Fruit fly (Drosophila melanogaster) whole organism, embryonic: ENCODE data around the gene CG11085.

ENCODE experiments used
- Atf3 ChIP-seq: fragments of 200-800 bp; sonication (Bioruptor generic); optimal IDR thresholded peaks from 3 replicates; lab custom pipeline; 2016; ENCODE audit warnings: missing biosample characterization, missing genetic modification characterization
- CG10147 ChIP-seq: fragments of 200-800 bp; sonication (Bioruptor generic); optimal IDR thresholded peaks from 2 replicates; lab custom pipeline; 2019; ENCODE audit warnings: missing biosample characterization, mild to moderate bottlenecking, missing genetic modification characterization, moderate library complexity
- CG10274 ChIP-seq: fragments of 200-800 bp; sonication (Bioruptor generic); optimal IDR thresholded peaks from 3 replicates; lab custom pipeline; 2017; ENCODE audit warnings: missing biosample characterization, mild to moderate bottlenecking, missing genetic modification characterization
- CG10321 ChIP-seq: fragments of 200-800 bp; sonication (Bioruptor generic); IDR thresholded peaks from 2 replicates; pipeline ENCODE4 v1.3.6; 2022; ENCODE audit warnings: missing biosample characterization, missing genetic modification characterization
- CG10565 ChIP-seq: fragments of 200-800 bp; sonication (Bioruptor generic); optimal IDR thresholded peaks from 3 replicates; lab custom pipeline; 2016; ENCODE audit warnings: missing biosample characterization, mild to moderate bottlenecking, missing genetic modification characterization
- CG11085 ChIP-seq: fragments of 200-800 bp; sonication (Bioruptor generic); IDR thresholded peaks from 2 replicates; pipeline ENCODE4 v1.3.6; 2022; ENCODE audit warnings: missing biosample characterization, missing genetic modification characterization
- CG15073 ChIP-seq: fragments of 200-800 bp; sonication (Bioruptor generic); optimal IDR thresholded peaks from 2 replicates; lab custom pipeline; 2016; ENCODE audit warnings: missing biosample characterization, missing genetic modification characterization
- CG1529 ChIP-seq: fragments of 200-800 bp; sonication (Bioruptor generic); optimal IDR thresholded peaks from 3 replicates; lab custom pipeline; 2018; ENCODE audit warnings: missing biosample characterization, missing genetic modification characterization
- CG15479 ChIP-seq: fragments of 200-800 bp; sonication (Bioruptor generic); optimal IDR thresholded peaks from 3 replicates; lab custom pipeline; 2019; ENCODE audit warnings: missing biosample characterization, mild to moderate bottlenecking, missing genetic modification characterization, moderate library complexity
- CG1603 ChIP-seq: fragments of 200-800 bp; sonication (Bioruptor generic); optimal IDR thresholded peaks from 2 replicates; lab custom pipeline; 2019; ENCODE audit warnings: missing biosample characterization, mild to moderate bottlenecking, missing genetic modification characterization, moderate library complexity
- CG1647 ChIP-seq: fragments of 200-800 bp; sonication (Bioruptor generic); optimal IDR thresholded peaks from 3 replicates; lab custom pipeline; 2016; ENCODE audit warnings: missing biosample characterization, missing genetic modification characterization
- CG2120 ChIP-seq: fragments of 200-800 bp; sonication (Bioruptor generic); optimal IDR thresholded peaks from 3 replicates; lab custom pipeline; 2016; ENCODE audit warnings: missing biosample characterization, missing genetic modification characterization
- CG2678 ChIP-seq: fragments of 200-800 bp; sonication (Bioruptor generic); optimal IDR thresholded peaks from 3 replicates; lab custom pipeline; 2019; ENCODE audit warnings: missing biosample characterization, mild to moderate bottlenecking, missing genetic modification characterization, moderate library complexity
- CG3163 ChIP-seq: fragments of 200-800 bp; sonication (Bioruptor generic); optimal IDR thresholded peaks from 3 replicates; lab custom pipeline; 2016; ENCODE audit warnings: missing biosample characterization, missing genetic modification characterization
- CG32772 ChIP-seq: fragments of 200-800 bp; sonication (Bioruptor generic); IDR thresholded peaks from 2 replicates; pipeline ENCODE4 v1.3.6; 2022; ENCODE audit warnings: missing biosample characterization, missing genetic modification characterization
- CG4282 ChIP-seq: fragments of 200-800 bp; sonication (Bioruptor generic); optimal IDR thresholded peaks from 2 replicates; lab custom pipeline; 2016; ENCODE audit warnings: missing biosample characterization, missing genetic modification characterization
- CG6765 ChIP-seq: fragments of 200-800 bp; sonication (Bioruptor generic); optimal IDR thresholded peaks from 3 replicates; lab custom pipeline; 2017; ENCODE audit warnings: missing biosample characterization, mild to moderate bottlenecking, missing genetic modification characterization
- CG9609 ChIP-seq: fragments of 200-800 bp; sonication (Bioruptor generic); optimal IDR thresholded peaks from 3 replicates; lab custom pipeline; 2016; ENCODE audit warnings: missing biosample characterization, missing genetic modification characterization
- CHES-1-like ChIP-seq: fragments of 200-800 bp; sonication (Bioruptor generic); optimal IDR thresholded peaks from 2 replicates; lab custom pipeline; 2016; ENCODE audit warnings: missing biosample characterization, missing genetic modification characterization
- Camta ChIP-seq: fragments of 200-800 bp; sonication (Bioruptor generic); optimal IDR thresholded peaks from 2 replicates; lab custom pipeline; 2016; ENCODE audit warnings: missing biosample characterization, missing genetic modification characterization
- Chrac-16 ChIP-seq: fragments of 200-800 bp; sonication (Bioruptor generic); optimal IDR thresholded peaks from 3 replicates; lab custom pipeline; 2016; ENCODE audit warnings: missing biosample characterization, missing genetic modification characterization
- Dbx ChIP-seq: fragments of 200-800 bp; sonication (Bioruptor generic); IDR thresholded peaks from 3 replicates; pipeline ENCODE4 v1.3.6; 2022; ENCODE audit warnings: missing biosample characterization, missing genetic modification characterization
- Dll ChIP-seq: fragments of 200-800 bp; sonication (Bioruptor generic); IDR thresholded peaks from 4 replicates; pipeline ENCODE4 v1.3.6; 2022; ENCODE audit warnings: missing biosample characterization, missing genetic modification characterization; ENCODE audit not compliant: partially characterized antibody
- HHEX ChIP-seq: fragments of 200-800 bp; sonication (Bioruptor generic); optimal IDR thresholded peaks from 3 replicates; lab custom pipeline; 2017; ENCODE audit warnings: missing biosample characterization, mild to moderate bottlenecking, missing genetic modification characterization, missing genetic modification reagents
- Max ChIP-seq: fragments of 200-800 bp; sonication (Bioruptor generic); optimal IDR thresholded peaks from 2 replicates; lab custom pipeline; 2016; ENCODE audit warnings: missing biosample characterization, mild to moderate bottlenecking, missing genetic modification characterization
- Nf-YA ChIP-seq: fragments of 200-800 bp; sonication (Bioruptor generic); IDR thresholded peaks from 2 replicates; pipeline ENCODE4 v1.3.6; 2022; ENCODE audit warnings: missing biosample characterization, missing genetic modification characterization
- Optix ChIP-seq: fragments of 200-800 bp; sonication (Bioruptor generic); IDR thresholded peaks from 3 replicates; pipeline ENCODE4 v1.3.6; 2022; ENCODE audit warnings: missing biosample characterization, missing genetic modification characterization
- Spps ChIP-seq: fragments of 200-800 bp; sonication (Bioruptor generic); optimal IDR thresholded peaks from 2 replicates; lab custom pipeline; 2018; ENCODE audit warnings: missing biosample characterization, mild to moderate bottlenecking, missing genetic modification characterization
- Stat92E ChIP-seq, 3 experiments: fragments of >200 bp in 2 of 3; fragments of 200-800 bp in 1 of 3; sonication (Bioruptor generic) in 1 of 3; optimal IDR thresholded peaks; 2 replicates each; lab custom pipeline; 2017 to 2019; ENCODE audit warnings: missing biosample characterization in 3 of 3, missing genetic modification characterization in 3 of 3, mild to moderate bottlenecking in 1 of 3, moderate library complexity in 1 of 3
- Taf1 ChIP-seq: fragments of 200-800 bp; sonication (Bioruptor generic); IDR thresholded peaks from 2 replicates; pipeline ENCODE4 v1.3.6; 2022; ENCODE audit warnings: missing biosample characterization, missing genetic modification characterization
- ap ChIP-seq: fragments of 200-800 bp; sonication (Bioruptor generic); IDR thresholded peaks from 2 replicates; pipeline ENCODE4 v1.3.6; 2022; ENCODE audit warnings: missing biosample characterization, missing genetic modification characterization
- ash1 ChIP-seq: fragments of 200-800 bp; sonication (Bioruptor generic); optimal IDR thresholded peaks from 2 replicates; lab custom pipeline; 2018; ENCODE audit warnings: missing biosample characterization, mild to moderate bottlenecking, missing genetic modification characterization
- ato ChIP-seq: fragments of 200-800 bp; sonication (Bioruptor generic); IDR thresholded peaks from 2 replicates; pipeline ENCODE4 v1.3.6; 2022; ENCODE audit warnings: missing biosample characterization, missing genetic modification characterization; ENCODE audit not compliant: partially characterized antibody
- chinmo ChIP-seq: fragments of 200-800 bp; sonication (Bioruptor generic); IDR thresholded peaks from 4 replicates; pipeline ENCODE4 v1.3.6; 2022; ENCODE audit warnings: missing biosample characterization, missing genetic modification characterization; ENCODE audit not compliant: partially characterized antibody
- chm ChIP-seq: fragments of 200-800 bp; sonication (Bioruptor generic); IDR thresholded peaks from 2 replicates; pipeline ENCODE4 v1.3.6; 2022; ENCODE audit warnings: missing biosample characterization, missing genetic modification characterization
- danr ChIP-seq: fragments of 200-800 bp; sonication (Bioruptor generic); IDR thresholded peaks from 2 replicates; pipeline ENCODE4 v1.3.6; 2022; ENCODE audit warnings: missing biosample characterization, missing genetic modification characterization
- dpn ChIP-seq, 2 experiments: fragments of 200-800 bp; sonication (Bioruptor generic); optimal IDR thresholded peaks; 3 replicates each; lab custom pipeline; 2016; ENCODE audit warnings: missing biosample characterization in 2 of 2, missing genetic modification characterization in 2 of 2
- fd96Cb ChIP-seq: fragments of 200-800 bp; sonication (Bioruptor generic); optimal IDR thresholded peaks from 2 replicates; lab custom pipeline; 2018; ENCODE audit warnings: missing biosample characterization, mild to moderate bottlenecking, missing genetic modification characterization, moderate library complexity
- fru ChIP-seq: fragments of >200 bp; optimal IDR thresholded peaks from 2 replicates; lab custom pipeline; 2017
- ftz-f1 ChIP-seq: fragments of 200-800 bp; sonication (Bioruptor generic); optimal IDR thresholded peaks from 2 replicates; lab custom pipeline; 2016; ENCODE audit warnings: missing biosample characterization, missing genetic modification characterization
- ham ChIP-seq: fragments of 200-800 bp; sonication (Bioruptor generic); IDR thresholded peaks from 2 replicates; pipeline ENCODE4 v1.3.6; 2022; ENCODE audit warnings: missing biosample characterization, missing genetic modification characterization
- inv ChIP-seq: fragments of 200-800 bp; sonication (Bioruptor generic); IDR thresholded peaks from 2 replicates; pipeline ENCODE4 v1.3.6; 2022; ENCODE audit warnings: missing biosample characterization, missing genetic modification characterization; ENCODE audit not compliant: partially characterized antibody
- klu ChIP-seq: fragments of 200-800 bp; sonication (Bioruptor generic); IDR thresholded peaks from 2 replicates; pipeline ENCODE4 v1.3.6; 2022; ENCODE audit warnings: missing biosample characterization, missing genetic modification characterization
- lbe ChIP-seq: fragments of 200-800 bp; sonication (Bioruptor generic); optimal IDR thresholded peaks from 2 replicates; lab custom pipeline; 2016; ENCODE audit warnings: missing biosample characterization, mild to moderate bottlenecking, missing genetic modification characterization
- lilli ChIP-seq: fragments of 200-800 bp; sonication (Bioruptor generic); optimal IDR thresholded peaks from 3 replicates; lab custom pipeline; 2016; ENCODE audit warnings: missing biosample characterization, missing genetic modification characterization
- oc ChIP-seq: fragments of 200-800 bp; sonication (Bioruptor generic); optimal IDR thresholded peaks from 2 replicates; lab custom pipeline; 2018; ENCODE audit warnings: missing biosample characterization, mild to moderate bottlenecking, missing genetic modification characterization, moderate library complexity
- pros ChIP-seq: fragments of 200-800 bp; sonication (Bioruptor generic); optimal IDR thresholded peaks from 3 replicates; lab custom pipeline; 2019; ENCODE audit warnings: missing biosample characterization, mild to moderate bottlenecking, missing genetic modification characterization, moderate library complexity
- pum ChIP-seq: fragments of 200-800 bp; sonication (Bioruptor generic); optimal IDR thresholded peaks from 2 replicates; lab custom pipeline; 2016; ENCODE audit warnings: missing biosample characterization, missing genetic modification characterization
- row ChIP-seq: fragments of 200-800 bp; sonication (Bioruptor generic); IDR thresholded peaks from 3 replicates; pipeline ENCODE4 v1.3.6; 2022; ENCODE audit warnings: missing biosample characterization, missing genetic modification characterization
- slbo ChIP-seq: fragments of 200-800 bp; sonication (Bioruptor generic); IDR thresholded peaks from 2 replicates; pipeline ENCODE4 v1.3.6; 2022; ENCODE audit warnings: missing biosample characterization, missing genetic modification characterization
- trh ChIP-seq: fragments of 200-800 bp; sonication (Bioruptor generic); optimal IDR thresholded peaks from 2 replicates; lab custom pipeline; 2016; ENCODE audit warnings: missing biosample characterization, missing genetic modification characterization
- yki ChIP-seq: fragments of >200 bp; optimal IDR thresholded peaks from 3 replicates; lab custom pipeline; 2018

CG11085 gene

DNA sequence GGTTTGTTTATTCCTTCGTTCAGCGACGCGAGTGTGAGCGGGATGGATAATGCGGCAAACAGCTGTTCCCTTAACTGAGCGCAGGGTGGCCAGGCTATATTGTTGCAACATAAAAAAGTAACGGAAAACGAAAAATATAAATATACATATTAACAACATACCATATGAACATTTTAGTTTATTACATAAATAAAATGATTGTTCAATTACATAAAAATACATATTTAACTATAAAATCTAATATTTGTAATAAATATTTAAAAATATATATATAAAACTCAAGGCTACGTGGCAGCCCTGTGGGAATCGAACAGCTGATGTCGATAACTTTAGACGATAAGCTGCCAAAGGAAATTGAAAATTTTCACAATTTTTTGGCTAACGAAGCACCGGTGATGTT, 13.4 kb downstream of the CG11085 start, which contains the start of the genes Aven and CG2540 (continued):
- TF ChIP-seq lilli (GFP tag; lab: Kevin White, UChicago) (peak; percentile 41), Chrac-16 (GFP tag; lab: Kevin White, UChicago) (peak; percentile 56), ham (GFP tag; lab: Robert Waterston, UW) (no peak), HHEX (peak; percentile 83), pum (GFP tag; lab: Kevin White, UChicago) (no peak), Nf-YA (GFP tag; lab: Robert Waterston, UW) (no peak), ftz-f1 (GFP tag; lab: Kevin White, UChicago) (no peak), CG32772 (GFP tag; lab: Robert Waterston, UW) (peak; percentile 69), CG10147 (GFP tag; lab: Kevin White, UChicago) (peak; percentile 87), Optix (peak; percentile 47; the same call in 1 of the 3 replicates), Dbx (GFP tag; lab: Robert Waterston, UW) (peak; percentile 71; the same call in 2 of the 3 replicates), Atf3 (GFP tag; lab: Kevin White, UChicago) (no peak), chm (GFP tag; lab: Robert Waterston, UW) (no peak), oc (tag; lab: Kevin White, UChicago) (peak; percentile 77), danr (GFP tag; lab: Robert Waterston, UW) (peak; percentile 23; the same call in 1 of the 2 replicates), CG3163 (GFP tag; lab: Kevin White, UChicago) (no peak), fd96Cb (peak; percentile 70), ato (GFP tag; lab: Robert Waterston, UW) (no peak), CG10565 (GFP tag; lab: Kevin White, UChicago) (no peak), Taf1 (peak; percentile 19; the same call in 1 of the 2 replicates), yki (lab: Kevin White, UChicago) (no peak), ap (GFP tag; lab: Robert Waterston, UW) (no peak), trh (GFP tag; lab: Kevin White, UChicago) (no peak), chinmo (no peak), CG9609 (GFP tag; lab: Kevin White, UChicago) (no peak), klu (GFP tag; lab: Robert Waterston, UW) (no peak), ash1 (no peak), CG1603 (tag; lab: Kevin White, UChicago) (peak; percentile 0), CG6765 (GFP tag; lab: Kevin White, UChicago) (peak; percentile 77), Max (GFP tag; lab: Kevin White, UChicago) (peak; percentile 48), CG10321 (GFP tag; lab: Robert Waterston, UW) (0 out of 2 replicates have a peak, but pooled peaks have one; percentile 39), CG2120 (GFP tag; lab: Kevin White, UChicago) (peak; percentile 56), CG2678 (tag; lab: Kevin White, UChicago) (peak; percentile 92), pros (GFP tag; lab: Kevin White, UChicago) (peak; percentile 32), dpn (GFP tag; optimal IDR thresholded peaks at IDR 0.05; lab: Kevin White, UChicago) (peak in 1 of 2 experiments; percentile 80), CG11085 (GFP tag; lab: Robert Waterston, UW) (peak; percentile 74), Camta (GFP tag; lab: Kevin White, UChicago) (no peak), CG10274 (GFP tag; lab: Kevin White, UChicago) (peak; percentile 35), CG1529 (GFP tag; lab: Kevin White, UChicago) (peak; percentile 68), slbo (GFP tag; lab: Robert Waterston, UW) (peak; percentile 67), lbe (GFP tag; lab: Kevin White, UChicago) (peak; percentile 67), inv (no peak), Stat92E (GFP tag; optimal IDR thresholded peaks at IDR 0.05; lab: Kevin White, UChicago) (peak in 1 of 3 experiments; percentile 34), CG1647 (no peak), CG15073 (no peak), CHES-1-like (GFP tag; lab: Kevin White, UChicago) (no peak), Dll (GFP tag; lab: Robert Waterston, UW) (0 out of 4 replicates have a peak, but pooled peaks have one; percentile 52), fru (lab: Kevin White, UChicago) (no peak), CG4282 (GFP tag; lab: Kevin White, UChicago) (no peak), Spps (tag; lab: Kevin White, UChicago) (peak; percentile 63), row (GFP tag; lab: Robert Waterston, UW) (peak; percentile 90), CG15479 (GFP tag; lab: Kevin White, UChicago) (peak; percentile 7)
